Worm (Caenorhabditis elegans) whole organism, L2 larva: ENCODE data around the gene C18D1.2.

Experiments
- C34F6.9 ChIP-seq: fragments of 150-350 bp; optimal IDR thresholded peaks from 2 replicates; lab custom pipeline; 2014; ENCODE audit warnings: missing biosample characterization, missing genetic modification characterization
- F13H6.1 ChIP-seq: sonication (generic microtip); optimal IDR thresholded peaks from 2 replicates; lab custom pipeline; 2016; ENCODE audit warnings: missing genetic modification characterization, missing compliant biosample characterization
- R02D3.7 ChIP-seq: fragments of 150-350 bp; optimal IDR thresholded peaks from 2 replicates; lab custom pipeline; 2014; ENCODE audit warnings: missing biosample characterization, missing genetic modification characterization
- Y55F3AM.14 ChIP-seq: fragments of 200-800 bp; sonication (Bioruptor generic); optimal IDR thresholded peaks from 2 replicates; lab custom pipeline; 2018; ENCODE audit warnings: mild to moderate bottlenecking, missing genetic modification characterization, missing compliant biosample characterization
- ZK546.5 ChIP-seq: sonication (generic microtip); optimal IDR thresholded peaks from 2 replicates; lab custom pipeline; 2017; ENCODE audit warnings: missing biosample characterization, missing genetic modification characterization
- alr-1 ChIP-seq: fragments of 150-350 bp; optimal IDR thresholded peaks from 2 replicates; lab custom pipeline; 2014; ENCODE audit warnings: missing biosample characterization, missing genetic modification characterization
- ama-1 ChIP-seq: fragments of 150-350 bp; optimal IDR thresholded peaks from 2 replicates; lab custom pipeline; 2018; ENCODE audit warnings: inconsistent platforms
- blmp-1 ChIP-seq: sonication (generic microtip); optimal IDR thresholded peaks from 2 replicates; lab custom pipeline; 2017; ENCODE audit warnings: missing genetic modification characterization, mild to moderate bottlenecking, missing compliant biosample characterization, antibody characterized with exemption, moderate library complexity; ENCODE audit not compliant: insufficient read depth
- ceh-16 ChIP-seq: fragments of 150-350 bp; optimal IDR thresholded peaks from 2 replicates; lab custom pipeline; 2014; ENCODE audit warnings: missing biosample characterization, missing genetic modification characterization
- ceh-82 ChIP-seq: fragments of 150-350 bp; optimal IDR thresholded peaks from 2 replicates; lab custom pipeline; 2014; ENCODE audit warnings: missing biosample characterization, missing genetic modification characterization
- crh-2 ChIP-seq: sonication (generic microtip); optimal IDR thresholded peaks from 2 replicates; lab custom pipeline; 2017; ENCODE audit warnings: missing biosample characterization, missing genetic modification characterization
- dmd-4 ChIP-seq: sonication (generic microtip); optimal IDR thresholded peaks from 2 replicates; lab custom pipeline; 2017; ENCODE audit warnings: missing biosample characterization, missing genetic modification characterization
- egl-27 ChIP-seq: sonication (generic microtip); optimal IDR thresholded peaks from 3 replicates; lab custom pipeline; 2017; ENCODE audit warnings: missing biosample characterization, missing genetic modification reagents, missing genetic modification characterization
- elt-3 ChIP-seq: sonication (generic microtip); optimal IDR thresholded peaks from 2 replicates; lab custom pipeline; 2017; ENCODE audit warnings: missing biosample characterization, missing genetic modification characterization
- gmeb-1 ChIP-seq: fragments of 150-350 bp; optimal IDR thresholded peaks from 2 replicates; lab custom pipeline; 2014; ENCODE audit warnings: missing biosample characterization, missing genetic modification characterization
- lin-11 ChIP-seq: fragments of 150-350 bp; sonication (generic microtip); optimal IDR thresholded peaks from 2 replicates; lab custom pipeline; 2014; ENCODE audit warnings: missing biosample characterization, missing genetic modification characterization, inconsistent platforms, mixed read lengths
- lin-13 ChIP-seq: fragments of 150-350 bp; optimal IDR thresholded peaks from 2 replicates; lab custom pipeline; 2014; ENCODE audit warnings: missing biosample characterization, missing genetic modification reagents, missing genetic modification characterization
- lin-39 ChIP-seq: fragments of 150-350 bp; optimal IDR thresholded peaks from 2 replicates; lab custom pipeline; 2014; ENCODE audit warnings: missing biosample characterization, missing genetic modification reagents, missing genetic modification characterization
- lsy-2 ChIP-seq, 2 experiments: fragments of 150-350 bp in 1 of 2; sonication (generic microtip) in 1 of 2; optimal IDR thresholded peaks; 2 replicates each; lab custom pipeline; 2014 to 2017; ENCODE audit warnings: missing biosample characterization in 2 of 2, missing genetic modification characterization in 2 of 2
- mbf-1 ChIP-seq: sonication (generic microtip); optimal IDR thresholded peaks from 2 replicates; lab custom pipeline; 2017; ENCODE audit warnings: missing biosample characterization, missing genetic modification characterization
- mdl-1 ChIP-seq, 2 experiments: fragments of 150-350 bp in 1 of 2; sonication (generic microtip) in 1 of 2; optimal IDR thresholded peaks; 2 replicates each; lab custom pipeline; 2017; ENCODE audit warnings: missing biosample characterization in 2 of 2, missing genetic modification characterization in 2 of 2
- nhr-10 ChIP-seq: sonication (generic microtip); optimal IDR thresholded peaks from 2 replicates; lab custom pipeline; 2017; ENCODE audit warnings: missing biosample characterization, missing genetic modification characterization
- nhr-12 ChIP-seq: fragments of 150-350 bp; optimal IDR thresholded peaks from 2 replicates; lab custom pipeline; 2014; ENCODE audit warnings: missing biosample characterization, missing genetic modification characterization
- nhr-129 ChIP-seq: fragments of 150-350 bp; optimal IDR thresholded peaks from 2 replicates; lab custom pipeline; 2014; ENCODE audit warnings: missing biosample characterization, missing genetic modification characterization
- nhr-21 ChIP-seq: fragments of 150-350 bp; optimal IDR thresholded peaks from 2 replicates; lab custom pipeline; 2014; ENCODE audit warnings: missing biosample characterization, missing genetic modification characterization
- nhr-23 ChIP-seq: fragments of 150-350 bp; optimal IDR thresholded peaks from 2 replicates; lab custom pipeline; 2014; ENCODE audit warnings: missing biosample characterization, missing genetic modification reagents, missing genetic modification characterization
- nhr-25 ChIP-seq: fragments of 150-350 bp; sonication (generic microtip); optimal IDR thresholded peaks from 3 replicates; lab custom pipeline; 2014; ENCODE audit warnings: missing biosample characterization, missing genetic modification characterization
- peb-1 ChIP-seq: fragments of 150-350 bp; optimal IDR thresholded peaks from 2 replicates; lab custom pipeline; 2014; ENCODE audit warnings: missing biosample characterization, missing genetic modification characterization
- sma-3 ChIP-seq: sonication (generic microtip); optimal IDR thresholded peaks from 2 replicates; lab custom pipeline; 2016; ENCODE audit warnings: missing genetic modification reagents, missing genetic modification characterization, missing compliant biosample characterization
- sma-9 ChIP-seq, 2 experiments: fragments of 150-350 bp in 1 of 2; sonication (generic microtip) in 1 of 2; optimal IDR thresholded peaks; 2 replicates each; lab custom pipeline; 2014 to 2016; ENCODE audit warnings: missing genetic modification characterization in 2 of 2, mild to moderate bottlenecking in 1 of 2, missing biosample characterization in 1 of 2, missing compliant biosample characterization in 1 of 2, missing genetic modification reagents in 1 of 2, moderate library complexity in 1 of 2
- unc-55 ChIP-seq: fragments of 150-350 bp; sonication (generic microtip); optimal IDR thresholded peaks from 3 replicates; lab custom pipeline; 2014; ENCODE audit warnings: missing biosample characterization, missing genetic modification reagents, missing genetic modification characterization
- zag-1 ChIP-seq: fragments of 150-350 bp; optimal IDR thresholded peaks from 2 replicates; lab custom pipeline; 2014; ENCODE audit warnings: missing biosample characterization, missing genetic modification characterization
- ztf-1 ChIP-seq: fragments of 200-800 bp; sonication (Bioruptor generic); conservative IDR thresholded peaks from 2 replicates; pipeline ENCODE4 v1.3.6; 2022; ENCODE audit warnings: missing genetic modification characterization, missing compliant biosample characterization
- ztf-11 ChIP-seq: sonication (generic microtip); optimal IDR thresholded peaks from 2 replicates; lab custom pipeline; 2017; ENCODE audit warnings: missing biosample characterization, missing genetic modification characterization

The C18D1.2 gene

ce11 chrII:10014384-10014783, 42.4 kb upstream of the C18D1.2 start:
- TF ChIP-seq blmp-1 (tag; lab: Kevin White, UChicago), result no peak
- TF ChIP-seq ztf-1 (GFP tag; lab: Robert Waterston, UW), result no peak
- TF ChIP-seq lin-39 (tag; lab: Kevin White, UChicago), result no peak
- TF ChIP-seq peb-1 (tag; lab: Kevin White, UChicago), result no peak
- TF ChIP-seq unc-55, result no peak
- no peak for TF ChIP-seq Y55F3AM.14
- TF ChIP-seq nhr-23, result no peak
- no peak for TF ChIP-seq crh-2 (tag; lab: Kevin White, UChicago)
- TF ChIP-seq sma-3, result no peak
- no peak for TF ChIP-seq nhr-21 (tag; lab: Kevin White, UChicago)
- no peak for TF ChIP-seq nhr-10 (tag; lab: Kevin White, UChicago)
- no peak for TF ChIP-seq mbf-1 (tag; lab: Kevin White, UChicago)
- no peak for TF ChIP-seq nhr-25 (tag; lab: Kevin White, UChicago)
- TF ChIP-seq alr-1 (tag; lab: Kevin White, UChicago), result no peak
- no peak for TF ChIP-seq egl-27 (tag; lab: Kevin White, UChicago)

ce11 chrII:10016013-10016412, 40.8 kb upstream of the C18D1.2 start, which contains the start of gene lec-2:
TSS of gene lec-2 (minus strand) at chrII:10016183.
- peak; percentile 36 for TF ChIP-seq sma-9 (GFP tag; optimal IDR thresholded peaks at IDR 0.05; lab: Kevin White, UChicago)
- no peak for TF ChIP-seq sma-9 (tag; optimal IDR thresholded peaks at IDR 0.05; lab: Kevin White, UChicago)
- no peak for TF ChIP-seq blmp-1 (tag; lab: Kevin White, UChicago)
- peak; percentile 40 for TF ChIP-seq F13H6.1 (tag; lab: Kevin White, UChicago)
- TF ChIP-seq sma-3, result peak; percentile 10
- no peak for TF ChIP-seq ama-1 (lab: Kevin White, UChicago)
- TF ChIP-seq ceh-16 (tag; lab: Kevin White, UChicago), result no peak
- peak; percentile 44 for TF ChIP-seq nhr-129 (tag; lab: Kevin White, UChicago)
- TF ChIP-seq mdl-1 (tag; optimal IDR thresholded peaks at IDR 0.05; lab: Kevin White, UChicago), result peak; percentile 6 to 12
- peak; percentile 24 for TF ChIP-seq lin-11 (tag; lab: Kevin White, UChicago)

ce11 chrII:10017528-10017927, 39.3 kb upstream of the C18D1.2 start:
- TF ChIP-seq R02D3.7 (tag; lab: Kevin White, UChicago), result no peak
- TF ChIP-seq ZK546.5 (tag; lab: Kevin White, UChicago), result no peak
- no peak for TF ChIP-seq nhr-25 (tag; lab: Kevin White, UChicago)
- TF ChIP-seq ceh-16 (tag; lab: Kevin White, UChicago), result no peak
- TF ChIP-seq ceh-82, result no peak
- TF ChIP-seq nhr-12, result no peak
- TF ChIP-seq lin-13, result no peak
- TF ChIP-seq dmd-4 (tag; lab: Kevin White, UChicago), result no peak
- TF ChIP-seq lsy-2 (tag; optimal IDR thresholded peaks at IDR 0.05; lab: Kevin White, UChicago), result no peak
- no peak for TF ChIP-seq elt-3
- no peak for TF ChIP-seq ztf-11
- no peak for TF ChIP-seq mbf-1 (tag; lab: Kevin White, UChicago)
- TF ChIP-seq C34F6.9 (tag; lab: Kevin White, UChicago), result no peak
- TF ChIP-seq nhr-23, result no peak
- TF ChIP-seq zag-1, result no peak
- TF ChIP-seq F13H6.1 (tag; lab: Kevin White, UChicago), result no peak

DNA sequence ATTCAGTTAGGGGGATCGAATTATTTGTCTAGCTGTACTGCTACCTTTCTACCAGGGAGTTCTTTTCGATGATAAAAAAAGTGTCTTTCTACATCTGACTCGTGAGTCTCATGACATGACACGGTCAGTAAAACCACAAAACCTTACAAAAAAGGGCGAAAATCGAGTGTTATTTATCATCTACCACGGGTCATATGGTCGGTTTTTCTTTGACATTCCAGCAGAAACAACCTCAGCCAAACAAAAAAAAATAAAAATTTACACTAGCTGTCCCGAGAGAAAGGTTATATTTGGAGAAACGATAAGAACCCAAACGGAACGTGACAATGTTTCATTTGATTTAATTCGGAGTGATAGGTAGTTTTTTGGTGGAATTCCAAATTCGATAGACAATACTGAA, 37.1 kb upstream of the C18D1.2 start:
- TF ChIP-seq gmeb-1, result peak; percentile 30
- TF ChIP-seq nhr-25 (tag; lab: Kevin White, UChicago), result peak; percentile 59
- no peak for TF ChIP-seq mdl-1 (tag; optimal IDR thresholded peaks at IDR 0.05; lab: Kevin White, UChicago)

DNA sequence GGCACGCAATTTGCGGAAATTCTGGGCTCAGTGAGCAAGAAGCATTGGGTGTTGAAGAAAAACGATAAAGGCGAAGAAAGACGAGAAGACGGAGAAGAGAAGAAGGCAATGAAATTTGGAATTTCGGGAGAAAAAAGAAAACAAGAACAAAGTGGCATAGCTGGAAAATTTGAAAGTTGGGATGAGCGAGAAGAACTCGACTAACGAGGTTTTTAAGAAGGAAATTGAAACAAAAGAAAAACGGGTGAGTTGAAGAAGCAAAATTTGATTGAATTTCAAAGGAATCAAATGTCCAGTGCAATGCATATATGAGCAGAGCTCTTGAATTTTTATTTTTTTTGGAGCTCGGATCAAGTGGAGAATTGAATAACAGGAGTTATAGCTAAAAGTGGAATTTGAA, 35.0 kb upstream of the C18D1.2 start:
- TF ChIP-seq ztf-1 (GFP tag; lab: Robert Waterston, UW) (no peak), nhr-129 (tag; lab: Kevin White, UChicago) (no peak), lsy-2 (tag; optimal IDR thresholded peaks at IDR 0.05; lab: Kevin White, UChicago) (no peak)
